Worm (Caenorhabditis elegans): Measurements from ENCODE around the gene nep-12.

Gene nep-12

ce11 chrII:4739984-4740462 is 44.3 kb downstream of the nep-12 start, which contains the start of gene eas-1 (continued):
- peak; percentile 48 for TF ChIP-seq nfya-1 (tag; optimal IDR thresholded peaks at IDR 0.05)
- no peak for TF ChIP-seq elt-4 (tag; optimal IDR thresholded peaks at IDR 0.05)
- peak; percentile 91 for TF ChIP-seq rnt-1 (tag; optimal IDR thresholded peaks at IDR 0.05)
- TF ChIP-seq nhr-232 (tag; optimal IDR thresholded peaks at IDR 0.05): no peak
- TF ChIP-seq pha-2 (tag; optimal IDR thresholded peaks at IDR 0.05): no peak
- peak; percentile 34 for TF ChIP-seq fkh-6 (tag; optimal IDR thresholded peaks at IDR 0.05)
- peak; percentile 86 for TF ChIP-seq ref-2 (tag; optimal IDR thresholded peaks at IDR 0.05)
- TF ChIP-seq F13H6.1 (tag; optimal IDR thresholded peaks at IDR 0.05): peak; percentile 54
- TF ChIP-seq ceh-45 (GFP tag; IDR thresholded peaks at IDR 0.05): no peak
- no peak for TF ChIP-seq hlh-6 (tag; optimal IDR thresholded peaks at IDR 0.05)
- TF ChIP-seq K02D7.2 (tag; optimal IDR thresholded peaks at IDR 0.05): no peak
- peak; percentile 77 for TF ChIP-seq mec-3 (tag; optimal IDR thresholded peaks at IDR 0.05; ENCODE audit: borderline replicate concordance)
- TF ChIP-seq pqm-1 (tag; optimal IDR thresholded peaks at IDR 0.05): peak; percentile 46
- TF ChIP-seq fkh-10 (GFP tag; optimal IDR thresholded peaks at IDR 0.05): no peak
- no peak for TF ChIP-seq ceh-19 (GFP tag; optimal IDR thresholded peaks at IDR 0.05)
- TF ChIP-seq sdc-2 (tag; optimal IDR thresholded peaks at IDR 0.05): peak; percentile 1
- TF ChIP-seq npax-4 (tag; optimal IDR thresholded peaks at IDR 0.05): no peak
- peak; percentile 74 for TF ChIP-seq zip-5 (tag; optimal IDR thresholded peaks at IDR 0.05)
- TF ChIP-seq ama-1 (optimal IDR thresholded peaks at IDR 0.05): no peak
- peak; percentile 30 for TF ChIP-seq unc-55 (GFP tag; optimal IDR thresholded peaks at IDR 0.05)
- peak; percentile 19 for TF ChIP-seq madf-2 (tag; optimal IDR thresholded peaks at IDR 0.05)
- TF ChIP-seq C38D4.7 (GFP tag; optimal IDR thresholded peaks at IDR 0.05): no peak
- no peak for TF ChIP-seq pros-1 (tag; optimal IDR thresholded peaks at IDR 0.05)
- no peak for TF ChIP-seq unc-3 (GFP tag; conservative IDR thresholded peaks at IDR 0.05)
- peak; percentile 21 for TF ChIP-seq unc-3 (tag; optimal IDR thresholded peaks at IDR 0.05)
- peak; percentile 64 for TF ChIP-seq eyg-1 (tag; optimal IDR thresholded peaks at IDR 0.05)

- TF ChIP-seq hlh-15 (tag; optimal IDR thresholded peaks at IDR 0.05): no peak
- TF ChIP-seq pqm-1 (tag; optimal IDR thresholded peaks at IDR 0.05): no peak
- TF ChIP-seq elt-2 (tag; optimal IDR thresholded peaks at IDR 0.05): no peak
- TF ChIP-seq pat-9 (tag; optimal IDR thresholded peaks at IDR 0.05): no peak
- no peak for TF ChIP-seq ceh-19 (GFP tag; optimal IDR thresholded peaks at IDR 0.05)
- no peak for TF ChIP-seq ets-4 (tag; optimal IDR thresholded peaks at IDR 0.05)
- no peak for TF ChIP-seq nfya-1 (tag; optimal IDR thresholded peaks at IDR 0.05)
- no peak for TF ChIP-seq ref-2 (tag; optimal IDR thresholded peaks at IDR 0.05)
- TF ChIP-seq pros-1 (tag; optimal IDR thresholded peaks at IDR 0.05): no peak
- TF ChIP-seq ceh-2 (tag; optimal IDR thresholded peaks at IDR 0.05): no peak
- no peak for TF ChIP-seq lin-11 (tag; optimal IDR thresholded peaks at IDR 0.05)
- TF ChIP-seq syd-9 (tag; optimal IDR thresholded peaks at IDR 0.05): no peak
Observed at ce11 chrII:4737348-4737747, 47.0 kb downstream of the nep-12 start, which contains the start of gene ctsa-1.1. ctsa-1.1 (plus strand) TSS chrII:4737648.

ce11 chrII:4736585-4736984 is 47.8 kb downstream of the nep-12 start:
- TF ChIP-seq lin-11 (tag; optimal IDR thresholded peaks at IDR 0.05) (no peak), sox-4 (tag; optimal IDR thresholded peaks at IDR 0.05) (no peak), hlh-30 (tag; optimal IDR thresholded peaks at IDR 0.05; ENCODE audit: insufficient read depth) (no peak), hlh-8 (tag; optimal IDR thresholded peaks at IDR 0.05) (no peak), ceh-14 (tag; optimal IDR thresholded peaks at IDR 0.05) (no peak), ztf-16 (tag; optimal IDR thresholded peaks at IDR 0.05) (no peak), unc-42 (tag; optimal IDR thresholded peaks at IDR 0.05) (no peak), ceh-45 (GFP tag; IDR thresholded peaks at IDR 0.05) (no peak), ets-4 (tag; optimal IDR thresholded peaks at IDR 0.05) (no peak), F13H6.1 (tag; optimal IDR thresholded peaks at IDR 0.05) (no peak), ref-2 (tag; optimal IDR thresholded peaks at IDR 0.05) (no peak), dmd-4 (tag; optimal IDR thresholded peaks at IDR 0.05; ENCODE audit: borderline replicate concordance) (no peak), ceh-34 (tag; optimal IDR thresholded peaks at IDR 0.05) (no peak), ceh-2 (tag; optimal IDR thresholded peaks at IDR 0.05) (no peak)
